Fruit fly (Drosophila melanogaster): ENCODE results near the gene CSN8.

Gene CSN8

dm6 chr2L:8365701-8366643, 1.3 kb downstream of the CSN8 start, which contains the start of gene Pp2A-29B (continued):
- TF ChIP-seq CG11723 (GFP tag; optimal IDR thresholded peaks at IDR 0.05) (no peak), Awh (GFP tag; IDR thresholded peaks at IDR 0.05) (no peak), CG11504 (tag; optimal IDR thresholded peaks at IDR 0.05) (peak; percentile 56), tin (GFP tag; optimal IDR thresholded peaks at IDR 0.05) (peak; percentile 0), hb (GFP tag; IDR thresholded peaks at IDR 0.05; ENCODE audit: partially characterized antibody) (peak; percentile 99), CG11695 (GFP tag; IDR thresholded peaks at IDR 0.05) (no peak), knrl (GFP tag; IDR thresholded peaks at IDR 0.05; ENCODE audit: partially characterized antibody) (peak; percentile 100), Elba2 (GFP tag; optimal IDR thresholded peaks at IDR 0.05) (no peak), mam (GFP tag; optimal IDR thresholded peaks at IDR 0.05) (peak; percentile 25), Abd-B (GFP tag; optimal IDR thresholded peaks at IDR 0.05) (peak; percentile 46), ftz-f1 (GFP tag; optimal IDR thresholded peaks at IDR 0.05) (no peak), en (GFP tag; optimal IDR thresholded peaks at IDR 0.05) (no peak), CG30020 (tag; optimal IDR thresholded peaks at IDR 0.05) (peak; percentile 71), CG2199 (GFP tag; IDR thresholded peaks at IDR 0.05) (no peak), CG15601 (tag; optimal IDR thresholded peaks at IDR 0.05) (peak; percentile 56), CG30431 (GFP tag; optimal IDR thresholded peaks at IDR 0.05) (no peak), Sin3A (optimal IDR thresholded peaks at IDR 0.05) (peak; percentile 32), E2f1 (GFP tag; IDR thresholded peaks at IDR 0.05) (0 out of 2 replicates have a peak, but pooled peaks have one; percentile 23), Lhr (GFP tag; optimal IDR thresholded peaks at IDR 0.05) (peak; percentile 44), CG7839 (tag; optimal IDR thresholded peaks at IDR 0.05) (peak; percentile 25), unc-4 (GFP tag; IDR thresholded peaks at IDR 0.05; ENCODE audit: partially characterized antibody) (peak; percentile 98), YL-1 (GFP tag; optimal IDR thresholded peaks at IDR 0.05) (peak; percentile 65), CG12104 (GFP tag; optimal IDR thresholded peaks at IDR 0.05) (no peak), dati (GFP tag; IDR thresholded peaks at IDR 0.05) (no peak), CG9876 (GFP tag; optimal IDR thresholded peaks at IDR 0.05) (no peak), CG17385 (GFP tag; optimal IDR thresholded peaks at IDR 0.05) (peak; percentile 6), Gug (GFP tag; IDR thresholded peaks at IDR 0.05) (peak; percentile 8; the same call in 1 of the 4 replicates), CG9797 (GFP tag; optimal IDR thresholded peaks at IDR 0.05) (peak; percentile 55), TFAM (GFP tag; optimal IDR thresholded peaks at IDR 0.05) (no peak), D (optimal IDR thresholded peaks at IDR 0.05) (no peak), D (GFP tag; optimal IDR thresholded peaks at IDR 0.05) (no peak), CG34224 (GFP tag; IDR thresholded peaks at IDR 0.05; ENCODE audit: partially characterized antibody) (peak; percentile 97), dimm (GFP tag; IDR thresholded peaks at IDR 0.05) (no peak), Dp (GFP tag; optimal IDR thresholded peaks at IDR 0.05) (peak; percentile 80), CrebB (tag; optimal IDR thresholded peaks at IDR 0.05) (no peak), CG4424 (GFP tag; optimal IDR thresholded peaks at IDR 0.05) (peak; percentile 38), pum (GFP tag; optimal IDR thresholded peaks at IDR 0.05) (no peak), Dek (tag; optimal IDR thresholded peaks at IDR 0.05) (peak; percentile 12), CG18262 (tag; optimal IDR thresholded peaks at IDR 0.05) (peak; percentile 45), CG6272 (GFP tag; IDR thresholded peaks at IDR 0.05) (peak; percentile 38; the same call in 1 of the 2 replicates), Kr (GFP tag; optimal IDR thresholded peaks at IDR 0.05) (no peak), CG8924 (tag; optimal IDR thresholded peaks at IDR 0.05) (peak; percentile 42), CG2129 (GFP tag; IDR thresholded peaks at IDR 0.05; ENCODE audit: partially characterized antibody) (peak; percentile 99), slou (GFP tag; optimal IDR thresholded peaks at IDR 0.05) (peak; percentile 59), sna (GFP tag; IDR thresholded peaks at IDR 0.05; ENCODE audit: partially characterized antibody) (peak; percentile 99), CG7271 (tag; optimal IDR thresholded peaks at IDR 0.05) (no peak), CG4328 (GFP tag; optimal IDR thresholded peaks at IDR 0.05) (peak; percentile 7), CG8478 (optimal IDR thresholded peaks at IDR 0.05) (peak; percentile 84), maf-S (GFP tag; optimal IDR thresholded peaks at IDR 0.05) (no peak)

Data from whole organism, embryonic.